Fruit fly (Drosophila melanogaster): ENCODE data around the gene CG34384.

- TF ChIP-seq EcR (GFP tag; optimal IDR thresholded peaks at IDR 0.05) (no peak), CG8478 (optimal IDR thresholded peaks at IDR 0.05) (no peak), psq (optimal IDR thresholded peaks at IDR 0.05) (no peak), pan (optimal IDR thresholded peaks at IDR 0.05) (no peak), usp (GFP tag; optimal IDR thresholded peaks at IDR 0.05) (no peak), Dll (optimal IDR thresholded peaks at IDR 0.05) (no peak)
Observed at dm6 chr3R:7785784-7786183, 28.4 kb upstream of the CG34384 start, which contains the start of gene CG18745.

All from whole organism.